Worm (Caenorhabditis elegans) whole organism, late embryonic: ENCODE measurements around the gene F15H10.9.

Experiments used
- ceh-2 ChIP-seq: sonication (generic microtip); optimal IDR thresholded peaks from 2 replicates; lab custom pipeline; 2016; ENCODE audit warnings: missing genotype, missing genetic modification characterization, missing compliant biosample characterization
- ceh-9 ChIP-seq: sonication (generic microtip); optimal IDR thresholded peaks from 2 replicates; lab custom pipeline; 2016; ENCODE audit warnings: mild to moderate bottlenecking, missing genetic modification characterization, inconsistent platforms, missing compliant biosample characterization
- hlh-30 ChIP-seq: sonication (generic microtip); optimal IDR thresholded peaks from 2 replicates; lab custom pipeline; 2017; ENCODE audit warnings: antibody characterized with exemption, missing genetic modification characterization, missing compliant biosample characterization; ENCODE audit not compliant: insufficient read depth
- mec-3 ChIP-seq: sonication (generic microtip); optimal IDR thresholded peaks from 2 replicates; lab custom pipeline; 2016; ENCODE audit warnings: borderline replicate concordance, missing genetic modification characterization, missing compliant biosample characterization
- nfya-1 ChIP-seq: sonication (generic microtip); optimal IDR thresholded peaks from 2 replicates; lab custom pipeline; 2017; ENCODE audit warnings: missing genetic modification characterization, mild to moderate bottlenecking, missing compliant biosample characterization, antibody characterized with exemption, moderate library complexity
- npax-4 ChIP-seq: sonication (generic microtip); optimal IDR thresholded peaks from 2 replicates; lab custom pipeline; 2016; ENCODE audit warnings: missing genetic modification characterization, missing compliant biosample characterization
- odd-2 ChIP-seq: sonication (generic microtip); optimal IDR thresholded peaks from 2 replicates; lab custom pipeline; 2017; ENCODE audit warnings: antibody characterized with exemption, mild to moderate bottlenecking, missing genetic modification characterization, missing compliant biosample characterization
- unc-86 ChIP-seq: sonication (generic microtip); optimal IDR thresholded peaks from 2 replicates; lab custom pipeline; 2016; ENCODE audit warnings: missing genetic modification characterization, missing compliant biosample characterization

DNA sequence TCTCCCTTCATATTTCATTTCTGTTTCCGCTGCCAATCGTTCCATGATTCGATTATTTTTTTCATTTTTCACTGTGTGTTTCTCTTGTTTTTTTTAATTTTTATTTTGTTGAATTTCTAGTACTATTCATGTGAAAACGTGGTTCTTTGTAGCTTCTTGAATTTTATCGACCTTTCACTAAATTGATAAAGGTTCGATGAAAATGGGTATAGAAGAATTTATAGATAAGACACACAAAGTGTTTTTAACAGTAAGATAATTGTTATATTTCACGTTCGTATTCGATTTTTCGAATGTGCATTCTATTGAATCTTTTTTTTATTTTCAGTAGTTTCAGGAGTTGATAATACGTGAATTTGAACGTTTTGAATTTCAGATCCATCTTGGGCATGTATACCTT lies 42.6 kb downstream of the F15H10.9 start, which contains the start of gene ugt-49:
- TF ChIP-seq hlh-30 (tag; lab: Kevin White, UChicago) (no peak), odd-2 (no peak), nfya-1 (tag; lab: Kevin White, UChicago) (no peak), mec-3 (no peak), unc-86 (tag; lab: Kevin White, UChicago) (no peak), npax-4 (tag; lab: Kevin White, UChicago) (no peak), ceh-9 (no peak), ceh-2 (tag; lab: Kevin White, UChicago) (no peak)
